Worm (Caenorhabditis elegans) whole organism, midembryonic: Measurements from ENCODE around the gene clec-214.

Experiments
- T22C8.4 ChIP-seq: fragments of 200-800 bp; sonication (Bioruptor generic); IDR thresholded peaks from 2 replicates; pipeline ENCODE4 v1.3.6; 2022; ENCODE audit warnings: missing genetic modification characterization, missing compliant biosample characterization
- cog-1 ChIP-seq: sonication (generic microtip); optimal IDR thresholded peaks from 2 replicates; lab custom pipeline; 2016; ENCODE audit warnings: missing genetic modification characterization, missing compliant biosample characterization
- flt-1 ChIP-seq: fragments of 200-800 bp; sonication (Bioruptor generic); IDR thresholded peaks from 2 replicates; pipeline ENCODE4 v1.3.6; 2022; ENCODE audit warnings: missing genetic modification characterization, missing compliant biosample characterization
- klf-2 ChIP-seq: fragments of 200-800 bp; sonication (Bioruptor generic); conservative IDR thresholded peaks from 2 replicates; pipeline ENCODE4 v1.3.6; 2022; ENCODE audit warnings: missing genetic modification reagents, missing genetic modification characterization, missing compliant biosample characterization
- med-1 ChIP-seq: sonication (generic microtip); optimal IDR thresholded peaks from 2 replicates; lab custom pipeline; 2017; ENCODE audit warnings: missing genetic modification characterization, mild to moderate bottlenecking, missing compliant biosample characterization, antibody characterized with exemption, missing genetic modification reagents; ENCODE audit not compliant: insufficient read depth
- ztf-23 ChIP-seq: fragments of 200-800 bp; sonication (Bioruptor generic); IDR thresholded peaks from 2 replicates; pipeline ENCODE4 v1.3.6; 2022; ENCODE audit warnings: missing genetic modification reagents, missing genetic modification characterization, missing compliant biosample characterization
- ztf-29 ChIP-seq: fragments of 200-800 bp; sonication (Bioruptor generic); IDR thresholded peaks from 2 replicates; pipeline ENCODE4 v1.3.6; 2022; ENCODE audit warnings: missing genetic modification reagents, missing genetic modification characterization, missing compliant biosample characterization

ce11 chrV:7631732-7632131 lies 21.6 kb downstream of the clec-214 start, which contains the start of gene srd-25:
- TF ChIP-seq flt-1 (no peak), T22C8.4 (no peak), med-1 (GFP tag; lab: Kevin White, UChicago) (no peak), klf-2 (GFP tag; lab: Robert Waterston, UW) (no peak), cog-1 (no peak), ztf-23 (no peak), ztf-29 (no peak)
